Worm (Caenorhabditis elegans): ENCODE data around the gene F58H1.5.

DNA sequence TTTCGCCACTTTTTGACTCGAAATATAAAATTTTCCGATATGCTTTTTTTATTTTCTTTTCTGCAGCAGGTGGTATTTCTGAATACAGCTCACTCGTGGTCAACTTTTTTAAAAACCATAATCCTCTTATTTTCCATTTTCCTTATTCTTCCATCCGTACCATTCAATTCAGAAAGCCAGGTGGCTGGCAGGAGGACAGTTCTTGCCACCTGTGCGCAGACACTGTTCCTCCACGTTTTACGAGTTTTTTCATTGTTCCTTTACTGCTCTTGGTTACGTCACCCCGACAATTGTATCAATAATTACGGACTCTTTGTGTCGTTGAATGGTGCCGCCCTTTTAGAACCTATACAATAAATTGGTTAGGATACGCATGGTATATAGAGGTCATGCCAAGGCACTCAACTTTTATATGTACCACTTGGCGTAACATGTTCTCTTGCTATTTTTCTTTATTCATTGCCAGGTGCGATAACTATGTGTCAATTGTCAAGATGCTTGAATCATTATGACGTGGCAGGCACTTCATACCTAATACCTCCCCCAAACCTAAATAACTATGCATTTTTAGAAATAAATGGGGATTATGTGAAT, 5.2 kb upstream of the F58H1.5 start:
- TF ChIP-seq ama-1 (optimal IDR thresholded peaks at IDR 0.05) (no peak), hlh-15 (tag; optimal IDR thresholded peaks at IDR 0.05) (no peak)

Data from whole organism, late embryonic.